Worm (Caenorhabditis elegans): ENCODE measurements around the gene T21E8.7.

- TF ChIP-seq lin-39 (tag; optimal IDR thresholded peaks at IDR 0.05) (no peak), ztf-11 (tag; optimal IDR thresholded peaks at IDR 0.05) (no peak), unc-55 (GFP tag; optimal IDR thresholded peaks at IDR 0.05) (no peak), ZK546.5 (tag; optimal IDR thresholded peaks at IDR 0.05) (no peak)
Measured at ce11 chrX:10933308-10934014, 50.2 kb downstream of the T21E8.7 start.

Data from whole organism, L2 larva.